Worm (Caenorhabditis elegans): Measurements from ENCODE around the gene Y54F10AM.6.

The Y54F10AM.6 gene

DNA sequence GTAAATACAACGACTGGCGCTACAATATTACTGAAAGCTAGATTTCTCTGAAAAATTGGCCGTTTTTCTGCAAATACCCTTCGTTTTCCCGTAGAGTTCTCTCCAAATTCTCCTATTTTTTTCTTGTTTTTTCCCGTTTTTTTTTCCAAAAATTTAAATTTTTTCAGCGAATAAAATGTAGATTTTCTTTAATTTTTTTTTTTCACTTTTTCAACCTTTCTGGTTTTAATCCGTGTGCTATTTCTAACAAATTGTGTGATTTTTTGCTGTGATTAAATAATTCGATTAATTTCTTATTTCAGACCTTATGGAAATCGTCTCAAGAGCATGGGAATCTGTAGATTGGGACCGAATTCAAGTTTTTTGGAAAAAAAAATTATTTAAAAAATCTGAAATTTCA is 21.7 kb downstream of the Y54F10AM.6 start, which contains the start of gene cone-1:
Gene cone-1 (plus strand): TSS at position 301 of the 400 bp plus-strand sequence.
- TF ChIP-seq hmg-11 (tag; optimal IDR thresholded peaks at IDR 0.05): no peak
- TF ChIP-seq unc-62 (GFP tag; optimal IDR thresholded peaks at IDR 0.05): no peak
- no peak for TF ChIP-seq aly-2 (tag; optimal IDR thresholded peaks at IDR 0.05)
- no peak for TF ChIP-seq pqm-1 (tag; optimal IDR thresholded peaks at IDR 0.05)
- TF ChIP-seq ceh-9 (tag; optimal IDR thresholded peaks at IDR 0.05): no peak

- TF ChIP-seq nhr-25 (tag; optimal IDR thresholded peaks at IDR 0.05) (no peak), nfya-1 (tag; optimal IDR thresholded peaks at IDR 0.05; ENCODE audit: insufficient read depth) (peak; percentile 67), lin-39 (tag; optimal IDR thresholded peaks at IDR 0.05) (peak; percentile 15), elt-1 (tag; optimal IDR thresholded peaks at IDR 0.05) (no peak), tbx-2 (tag; optimal IDR thresholded peaks at IDR 0.05) (peak; percentile 43), snpc-4 (tag; optimal IDR thresholded peaks at IDR 0.05) (no peak), nhr-67 (tag; optimal IDR thresholded peaks at IDR 0.05) (no peak), nhr-11 (tag; optimal IDR thresholded peaks at IDR 0.05) (peak; percentile 8), elt-3 (tag; optimal IDR thresholded peaks at IDR 0.05) (no peak), sea-2 (GFP tag; optimal IDR thresholded peaks at IDR 0.05) (peak; percentile 6), lin-15B (tag; optimal IDR thresholded peaks at IDR 0.05) (peak; percentile 7), ceh-82 (tag; optimal IDR thresholded peaks at IDR 0.05) (no peak), ceh-28 (tag; optimal IDR thresholded peaks at IDR 0.05) (peak; percentile 52), hmg-11 (tag; optimal IDR thresholded peaks at IDR 0.05) (peak; percentile 49), ama-1 (optimal IDR thresholded peaks at IDR 0.05) (no peak)
Observed at ce11 chrIII:2532716-2533115, 24.1 kb downstream of the Y54F10AM.6 start.

DNA sequence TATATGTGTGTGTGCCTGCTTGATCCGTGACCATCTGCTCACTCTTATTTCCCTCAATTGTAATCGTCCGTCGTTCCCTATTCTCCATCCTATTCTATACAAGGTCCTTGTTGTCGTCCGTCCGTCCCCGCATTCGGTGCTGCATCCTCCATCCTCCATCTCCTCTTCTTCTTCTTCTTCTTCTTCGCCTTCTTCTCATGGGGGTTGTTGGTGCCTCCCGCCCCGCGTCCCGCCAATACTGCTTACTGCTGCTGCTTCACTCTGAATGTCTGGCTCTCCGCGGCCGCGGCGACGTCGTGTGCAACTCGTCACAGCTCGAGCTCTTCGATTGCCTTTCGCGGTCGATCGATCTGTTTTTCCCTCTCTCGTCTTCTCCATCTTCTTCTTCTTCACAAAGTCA is 26.5 kb downstream of the Y54F10AM.6 start:
- TF ChIP-seq nhr-76 (tag; optimal IDR thresholded peaks at IDR 0.05) (no peak), ztf-11 (tag; optimal IDR thresholded peaks at IDR 0.05) (no peak), ceh-16 (tag; optimal IDR thresholded peaks at IDR 0.05) (no peak), lin-39 (tag; optimal IDR thresholded peaks at IDR 0.05) (peak; percentile 69), nhr-237 (tag; optimal IDR thresholded peaks at IDR 0.05) (no peak), lin-15B (tag; optimal IDR thresholded peaks at IDR 0.05) (peak; percentile 17), nhr-43 (tag; optimal IDR thresholded peaks at IDR 0.05; ENCODE audit: poor library complexity, severe bottlenecking) (no peak), mdl-1 (tag; optimal IDR thresholded peaks at IDR 0.05) (no peak), fos-1 (tag; optimal IDR thresholded peaks at IDR 0.05) (no peak), snpc-4 (tag; optimal IDR thresholded peaks at IDR 0.05) (peak; percentile 31), hmg-11 (tag; optimal IDR thresholded peaks at IDR 0.05) (peak; percentile 51), zag-1 (tag; optimal IDR thresholded peaks at IDR 0.05) (no peak), sea-2 (GFP tag; optimal IDR thresholded peaks at IDR 0.05) (no peak), fkh-10 (GFP tag; optimal IDR thresholded peaks at IDR 0.05) (no peak), eor-1 (tag; optimal IDR thresholded peaks at IDR 0.05) (no peak), nhr-23 (tag; optimal IDR thresholded peaks at IDR 0.05) (no peak), egl-27 (tag; optimal IDR thresholded peaks at IDR 0.05) (no peak), jun-1 (tag; optimal IDR thresholded peaks at IDR 0.05) (no peak), unc-62 (GFP tag; optimal IDR thresholded peaks at IDR 0.05) (no peak), elt-3 (tag; optimal IDR thresholded peaks at IDR 0.05) (no peak), nfya-1 (tag; optimal IDR thresholded peaks at IDR 0.05; ENCODE audit: insufficient read depth) (peak; percentile 59), nhr-25 (tag; optimal IDR thresholded peaks at IDR 0.05) (no peak), aly-2 (tag; optimal IDR thresholded peaks at IDR 0.05) (no peak), daf-12 (tag; optimal IDR thresholded peaks at IDR 0.05) (no peak)

DNA sequence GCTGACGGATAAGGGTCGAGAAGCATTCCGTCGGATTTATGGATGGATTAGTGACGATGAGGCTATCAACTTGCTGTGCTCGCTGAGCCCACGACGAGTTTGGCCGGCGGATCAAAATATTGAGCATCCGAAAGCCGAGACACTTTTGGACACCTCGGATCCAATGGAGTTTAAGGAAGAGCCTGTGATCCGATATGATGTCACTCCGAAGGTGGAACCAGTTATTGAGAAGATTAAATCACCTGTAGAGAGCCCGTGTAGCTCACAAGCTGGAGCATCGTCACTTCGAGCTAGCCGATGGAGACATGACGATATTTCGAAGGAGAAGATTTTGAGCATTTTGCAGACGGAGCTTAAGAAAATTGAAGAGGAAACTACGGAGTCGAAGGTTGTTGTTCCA is 31.9 kb downstream of the Y54F10AM.6 start:
- TF ChIP-seq nhr-43 (tag; optimal IDR thresholded peaks at IDR 0.05; ENCODE audit: poor library complexity, severe bottlenecking): no peak
- no peak for TF ChIP-seq nfya-1 (tag; optimal IDR thresholded peaks at IDR 0.05; ENCODE audit: insufficient read depth)
- TF ChIP-seq ztf-11 (tag; optimal IDR thresholded peaks at IDR 0.05): no peak
- no peak for TF ChIP-seq R02D3.7 (tag; optimal IDR thresholded peaks at IDR 0.05)
- no peak for TF ChIP-seq pha-4 (tag; optimal IDR thresholded peaks at IDR 0.05)
- TF ChIP-seq nhr-77 (tag; optimal IDR thresholded peaks at IDR 0.05): no peak
- no peak for TF ChIP-seq ceh-82 (tag; optimal IDR thresholded peaks at IDR 0.05)
- TF ChIP-seq nhr-28 (tag; optimal IDR thresholded peaks at IDR 0.05): no peak
- no peak for TF ChIP-seq mml-1 (tag; optimal IDR thresholded peaks at IDR 0.05)
- no peak for TF ChIP-seq lin-39 (tag; optimal IDR thresholded peaks at IDR 0.05)

Data from whole organism, L3 larva.